Worm (Caenorhabditis elegans) whole organism, midembryonic: ENCODE results near the gene C50H2.4.

ENCODE experiments used
- cog-1 ChIP-seq: sonication (generic microtip); optimal IDR thresholded peaks from 2 replicates; lab custom pipeline; 2016; ENCODE audit warnings: missing genetic modification characterization, missing compliant biosample characterization
- flt-1 ChIP-seq: fragments of 200-800 bp; sonication (Bioruptor generic); IDR thresholded peaks from 2 replicates; pipeline ENCODE4 v1.3.6; 2022; ENCODE audit warnings: missing genetic modification characterization, missing compliant biosample characterization
- klf-2 ChIP-seq: fragments of 200-800 bp; sonication (Bioruptor generic); conservative IDR thresholded peaks from 2 replicates; pipeline ENCODE4 v1.3.6; 2022; ENCODE audit warnings: missing genetic modification reagents, missing genetic modification characterization, missing compliant biosample characterization
- med-1 ChIP-seq: sonication (generic microtip); optimal IDR thresholded peaks from 2 replicates; lab custom pipeline; 2017; ENCODE audit warnings: missing genetic modification characterization, mild to moderate bottlenecking, missing compliant biosample characterization, antibody characterized with exemption, missing genetic modification reagents; ENCODE audit not compliant: insufficient read depth
- ref-1 ChIP-seq: fragments of 200-800 bp; sonication (Bioruptor generic); conservative IDR thresholded peaks from 2 replicates; pipeline ENCODE4 v1.3.6; 2022; ENCODE audit warnings: missing genetic modification reagents, missing genetic modification characterization, missing compliant biosample characterization
- tab-1 ChIP-seq: fragments of 200-800 bp; sonication (Bioruptor generic); IDR thresholded peaks from 2 replicates; pipeline ENCODE4 v1.3.6; 2022; ENCODE audit warnings: missing genetic modification characterization, missing compliant biosample characterization
- ztf-23 ChIP-seq: fragments of 200-800 bp; sonication (Bioruptor generic); IDR thresholded peaks from 2 replicates; pipeline ENCODE4 v1.3.6; 2022; ENCODE audit warnings: missing genetic modification reagents, missing genetic modification characterization, missing compliant biosample characterization
- ztf-29 ChIP-seq: fragments of 200-800 bp; sonication (Bioruptor generic); IDR thresholded peaks from 2 replicates; pipeline ENCODE4 v1.3.6; 2022; ENCODE audit warnings: missing genetic modification reagents, missing genetic modification characterization, missing compliant biosample characterization

ce11 chrV:9915021-9915420, 1.7 kb upstream of the C50H2.4 start, which contains the start of gene mec-9:
- TF ChIP-seq flt-1 (GFP tag; lab: Robert Waterston, UW) (no peak), ztf-23 (no peak), ztf-29 (GFP tag; lab: Robert Waterston, UW) (no peak), ref-1 (GFP tag; lab: Robert Waterston, UW) (no peak), cog-1 (tag; lab: Kevin White, UChicago) (no peak), tab-1 (no peak), klf-2 (GFP tag; lab: Robert Waterston, UW) (no peak), med-1 (GFP tag; lab: Kevin White, UChicago) (no peak)
